Worm (Caenorhabditis elegans) whole organism, midembryonic: Measurements from ENCODE around the gene col-127.

Experiments used
- cog-1 ChIP-seq: sonication (generic microtip); optimal IDR thresholded peaks from 2 replicates; lab custom pipeline; 2016; ENCODE audit warnings: missing genetic modification characterization, missing compliant biosample characterization
- flt-1 ChIP-seq: fragments of 200-800 bp; sonication (Bioruptor generic); IDR thresholded peaks from 2 replicates; pipeline ENCODE4 v1.3.6; 2022; ENCODE audit warnings: missing genetic modification characterization, missing compliant biosample characterization
- klf-2 ChIP-seq: fragments of 200-800 bp; sonication (Bioruptor generic); conservative IDR thresholded peaks from 2 replicates; pipeline ENCODE4 v1.3.6; 2022; ENCODE audit warnings: missing genetic modification reagents, missing genetic modification characterization, missing compliant biosample characterization
- ref-1 ChIP-seq: fragments of 200-800 bp; sonication (Bioruptor generic); conservative IDR thresholded peaks from 2 replicates; pipeline ENCODE4 v1.3.6; 2022; ENCODE audit warnings: missing genetic modification reagents, missing genetic modification characterization, missing compliant biosample characterization
- tab-1 ChIP-seq: fragments of 200-800 bp; sonication (Bioruptor generic); IDR thresholded peaks from 2 replicates; pipeline ENCODE4 v1.3.6; 2022; ENCODE audit warnings: missing genetic modification characterization, missing compliant biosample characterization
- ztf-29 ChIP-seq: fragments of 200-800 bp; sonication (Bioruptor generic); IDR thresholded peaks from 2 replicates; pipeline ENCODE4 v1.3.6; 2022; ENCODE audit warnings: missing genetic modification reagents, missing genetic modification characterization, missing compliant biosample characterization

DNA sequence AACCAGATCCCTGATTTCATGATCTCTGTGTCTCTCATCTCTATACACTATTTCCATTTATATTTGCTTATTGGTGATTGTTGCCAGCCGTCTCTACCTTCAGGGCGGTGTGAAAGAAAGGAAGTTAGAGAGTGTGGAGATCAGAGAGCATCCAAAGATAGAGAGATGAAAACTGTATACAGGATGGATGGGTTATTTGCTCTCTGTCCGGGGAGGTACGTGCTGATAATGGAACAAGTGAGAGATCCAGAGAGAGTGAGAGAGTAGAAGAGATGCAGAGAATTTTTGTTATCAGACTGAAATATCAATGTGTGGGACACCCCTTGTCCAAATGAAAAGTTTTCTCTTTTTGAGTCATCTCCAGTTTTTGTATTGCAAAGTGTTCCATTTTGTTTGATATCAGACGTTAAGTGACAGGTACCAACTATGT is 18.1 kb upstream of the col-127 start:
- TF ChIP-seq cog-1 = no peak
- TF ChIP-seq flt-1 (GFP tag; lab: Robert Waterston, UW) = no peak
- TF ChIP-seq ref-1 = no peak
- TF ChIP-seq ztf-29 (GFP tag; lab: Robert Waterston, UW) = no peak
- no peak for TF ChIP-seq klf-2 (GFP tag; lab: Robert Waterston, UW)
- no peak for TF ChIP-seq tab-1
